Fruit fly (Drosophila melanogaster): Measurements from ENCODE around the gene CG7514.
A peak's percentile ranks its signal among the peaks of the same experiment; 100 is the strongest.

- peak; percentile 42 for TF ChIP-seq CG17806 (tag; optimal IDR thresholded peaks at IDR 0.05)
- TF ChIP-seq Pif1B (GFP tag; optimal IDR thresholded peaks at IDR 0.05): no peak
- TF ChIP-seq CG13204 (GFP tag; optimal IDR thresholded peaks at IDR 0.05): no peak
- no peak for TF ChIP-seq D1 (tag; optimal IDR thresholded peaks at IDR 0.05)
- peak; percentile 36 for TF ChIP-seq CG8301 (tag; optimal IDR thresholded peaks at IDR 0.05)
- TF ChIP-seq CG12605 (GFP tag; IDR thresholded peaks at IDR 0.05): peak; percentile 34; the same call in 1 of the 2 replicates
- no peak for TF ChIP-seq fd96Ca (GFP tag; IDR thresholded peaks at IDR 0.05)
- peak; percentile 40; the same call in 1 of the 2 replicates for TF ChIP-seq CG32121 (GFP tag; IDR thresholded peaks at IDR 0.05)
- TF ChIP-seq Ets98B (GFP tag; IDR thresholded peaks at IDR 0.05): peak; percentile 60
- TF ChIP-seq CG9948 (tag; optimal IDR thresholded peaks at IDR 0.05): no peak
- no peak for TF ChIP-seq CG10348 (GFP tag; IDR thresholded peaks at IDR 0.05)
- no peak for TF ChIP-seq EcR (GFP tag; optimal IDR thresholded peaks at IDR 0.05)
- TF ChIP-seq CG8159 (tag; optimal IDR thresholded peaks at IDR 0.05): peak; percentile 38
- no peak for TF ChIP-seq Pif1A (GFP tag; optimal IDR thresholded peaks at IDR 0.05)
Observed at dm6 chr3L:4690698-4691097, 2.1 kb upstream of the CG7514 start.

Measured in whole organism, pupa.